Worm (Caenorhabditis elegans) whole organism, L1 larva: Measurements from ENCODE around the gene ddb-1.

ENCODE experiments used
- C04F5.9 ChIP-seq: sonication (generic microtip); optimal IDR thresholded peaks from 2 replicates; lab custom pipeline; 2016; ENCODE audit warnings: missing genetic modification characterization, missing compliant biosample characterization
- C34B4.2 ChIP-seq: sonication (generic microtip); optimal IDR thresholded peaks from 2 replicates; lab custom pipeline; 2017; ENCODE audit warnings: mild to moderate bottlenecking, missing genetic modification characterization, missing compliant biosample characterization
- aly-2 ChIP-seq: fragments of 150-350 bp; optimal IDR thresholded peaks from 2 replicates; lab custom pipeline; 2014; ENCODE audit warnings: missing biosample characterization, missing genetic modification characterization
- blmp-1 ChIP-seq: fragments of 150-350 bp; optimal IDR thresholded peaks from 2 replicates; lab custom pipeline; 2014; ENCODE audit warnings: missing biosample characterization, missing genetic modification characterization
- ceh-63 ChIP-seq: fragments of 200-800 bp; sonication (Bioruptor generic); optimal IDR thresholded peaks from 2 replicates; lab custom pipeline; 2018; ENCODE audit warnings: mild to moderate bottlenecking, missing genetic modification characterization, missing compliant biosample characterization
- ceh-82 ChIP-seq, 3 experiments: fragments of 150-350 bp in 1 of 3; sonication (generic microtip) in 2 of 3; optimal IDR thresholded peaks; 2 replicates each; lab custom pipeline; 2014 to 2017; ENCODE audit warnings: missing biosample characterization in 3 of 3, missing genetic modification characterization in 3 of 3
- ces-1 ChIP-seq: fragments of 150-350 bp; optimal IDR thresholded peaks from 2 replicates; lab custom pipeline; 2014; ENCODE audit warnings: missing biosample characterization, missing genetic modification reagents, missing genetic modification characterization
- dsc-1 ChIP-seq: sonication (generic microtip); optimal IDR thresholded peaks from 2 replicates; lab custom pipeline; 2016; ENCODE audit warnings: mild to moderate bottlenecking, missing genetic modification characterization, missing compliant biosample characterization
- efl-1 ChIP-seq, 4 experiments: fragments of 150-350 bp; optimal IDR thresholded peaks in 3 of 4; peaks in 1 of 4; 1 replicate in 1 of 4; 2 replicates in 3 of 4; lab custom pipeline; 2014; ENCODE audit warnings: missing biosample characterization in 2 of 4, missing genetic modification characterization in 2 of 4, missing genetic modification reagents in 2 of 4
- efl-3 ChIP-seq: fragments of 200-800 bp; sonication (Bioruptor generic); optimal IDR thresholded peaks from 2 replicates; lab custom pipeline; 2018; ENCODE audit warnings: mild to moderate bottlenecking, missing genetic modification characterization, missing compliant biosample characterization
- egl-27 ChIP-seq, 2 experiments: fragments of 150-350 bp in 1 of 2; sonication (generic microtip); optimal IDR thresholded peaks; 3 replicates each; lab custom pipeline; 2017 to 2018; ENCODE audit warnings: missing biosample characterization in 2 of 2, missing genetic modification characterization in 2 of 2, missing genetic modification reagents in 2 of 2
- fkh-8 ChIP-seq: sonication (generic microtip); optimal IDR thresholded peaks from 2 replicates; lab custom pipeline; 2016; ENCODE audit warnings: mild to moderate bottlenecking, missing genetic modification characterization, missing compliant biosample characterization
- fos-1 ChIP-seq: fragments of 150-350 bp; optimal IDR thresholded peaks from 2 replicates; lab custom pipeline; 2014; ENCODE audit warnings: missing biosample characterization, missing genetic modification characterization
- grh-1 ChIP-seq: fragments of 200-800 bp; sonication (Bioruptor generic); IDR thresholded peaks from 2 replicates; pipeline ENCODE4 v1.3.6; 2022; ENCODE audit warnings: missing genetic modification reagents, missing genetic modification characterization, missing compliant biosample characterization
- hlh-17 ChIP-seq: fragments of 200-800 bp; sonication (Bioruptor generic); optimal IDR thresholded peaks from 2 replicates; lab custom pipeline; 2018; ENCODE audit warnings: missing genetic modification characterization, mild to moderate bottlenecking, missing compliant biosample characterization, moderate library complexity, borderline replicate concordance
- hlh-4 ChIP-seq: sonication (generic microtip); optimal IDR thresholded peaks from 2 replicates; lab custom pipeline; 2016; ENCODE audit warnings: mild to moderate bottlenecking, missing genetic modification characterization, missing compliant biosample characterization
- hpl-2 ChIP-seq: fragments of 150-350 bp; optimal IDR thresholded peaks from 2 replicates; lab custom pipeline; 2014; ENCODE audit warnings: missing biosample characterization, missing genetic modification reagents, missing genetic modification characterization
- irx-1 ChIP-seq: sonication (generic microtip); optimal IDR thresholded peaks from 2 replicates; lab custom pipeline; 2016; ENCODE audit warnings: missing genetic modification characterization, missing compliant biosample characterization
- jun-1 ChIP-seq: fragments of 150-350 bp; optimal IDR thresholded peaks from 2 replicates; lab custom pipeline; 2014; ENCODE audit warnings: missing biosample characterization, missing genetic modification reagents, missing genetic modification characterization
- lin-13 ChIP-seq: fragments of 150-350 bp; optimal IDR thresholded peaks from 2 replicates; lab custom pipeline; 2014; ENCODE audit warnings: missing biosample characterization, missing genetic modification reagents, missing genetic modification characterization
- lin-14 ChIP-seq: fragments of 200-800 bp; sonication (Bioruptor generic); optimal IDR thresholded peaks from 2 replicates; lab custom pipeline; 2018; ENCODE audit warnings: mild to moderate bottlenecking, missing genetic modification characterization, moderate library complexity, missing compliant biosample characterization
- lin-15B ChIP-seq: fragments of 150-350 bp; sonication (generic microtip); optimal IDR thresholded peaks from 3 replicates; lab custom pipeline; 2014; ENCODE audit warnings: missing biosample characterization, missing genetic modification characterization
- lin-39 ChIP-seq: fragments of 150-350 bp; optimal IDR thresholded peaks from 2 replicates; lab custom pipeline; 2014; ENCODE audit warnings: missing biosample characterization, missing genetic modification reagents, missing genetic modification characterization
- lsy-2 ChIP-seq, 2 experiments: fragments of 150-350 bp; optimal IDR thresholded peaks; 2 replicates each; lab custom pipeline; 2014; ENCODE audit warnings: missing biosample characterization in 2 of 2, missing genetic modification characterization in 2 of 2
- mdl-1 ChIP-seq, 2 experiments: fragments of 150-350 bp; optimal IDR thresholded peaks; 2 replicates each; lab custom pipeline; 2014 to 2017; ENCODE audit warnings: missing biosample characterization in 2 of 2, missing genetic modification characterization in 2 of 2, inconsistent platforms in 1 of 2
- nhr-237 ChIP-seq: fragments of 150-350 bp; optimal IDR thresholded peaks from 2 replicates; lab custom pipeline; 2014; ENCODE audit warnings: missing biosample characterization, missing genetic modification characterization
- nhr-47 ChIP-seq: sonication (generic microtip); optimal IDR thresholded peaks from 2 replicates; lab custom pipeline; 2016; ENCODE audit warnings: mild to moderate bottlenecking, missing genetic modification characterization, moderate library complexity, missing compliant biosample characterization
- nhr-76 ChIP-seq: sonication (generic microtip); optimal IDR thresholded peaks from 2 replicates; lab custom pipeline; 2017; ENCODE audit warnings: missing biosample characterization, missing genetic modification characterization
- nhr-77 ChIP-seq: fragments of 150-350 bp; optimal IDR thresholded peaks from 2 replicates; lab custom pipeline; 2014; ENCODE audit warnings: missing biosample characterization, missing genetic modification characterization
- nhr-84 ChIP-seq: sonication (generic microtip); optimal IDR thresholded peaks from 2 replicates; lab custom pipeline; 2017; ENCODE audit warnings: missing biosample characterization, missing genetic modification characterization
- nhr-85 ChIP-seq: sonication (generic microtip); peaks from one replicate; lab custom pipeline; 2016; ENCODE audit warnings: missing genetic modification characterization, inconsistent platforms, missing compliant biosample characterization
- pag-3 ChIP-seq: sonication (generic microtip); optimal IDR thresholded peaks from 2 replicates; lab custom pipeline; 2017; ENCODE audit warnings: missing genetic modification characterization, mild to moderate bottlenecking, missing compliant biosample characterization, antibody characterized with exemption, borderline replicate concordance; ENCODE audit not compliant: insufficient read depth
- pax-3 ChIP-seq: fragments of 200-800 bp; sonication (Bioruptor generic); optimal IDR thresholded peaks from 2 replicates; lab custom pipeline; 2018; ENCODE audit warnings: mild to moderate bottlenecking, missing genetic modification characterization, moderate library complexity, missing compliant biosample characterization
- pqm-1 ChIP-seq: sonication (generic microtip); optimal IDR thresholded peaks from 3 replicates; lab custom pipeline; 2017; ENCODE audit warnings: missing biosample characterization, missing genetic modification characterization
- snpc-4 ChIP-seq: fragments of 150-350 bp; optimal IDR thresholded peaks from 2 replicates; lab custom pipeline; 2014; ENCODE audit warnings: missing biosample characterization, missing genetic modification characterization
- sox-4 ChIP-seq: sonication (generic microtip); optimal IDR thresholded peaks from 2 replicates; lab custom pipeline; 2016; ENCODE audit warnings: missing genetic modification characterization, missing compliant biosample characterization
- sptf-1 ChIP-seq: fragments of 150-350 bp; optimal IDR thresholded peaks from 2 replicates; lab custom pipeline; 2014; ENCODE audit warnings: missing biosample characterization, missing genetic modification characterization
- unc-130 ChIP-seq: fragments of 150-350 bp; optimal IDR thresholded peaks from 2 replicates; lab custom pipeline; 2017; ENCODE audit warnings: missing biosample characterization, missing genetic modification characterization, inconsistent platforms
- unc-30 ChIP-seq: sonication (generic microtip); optimal IDR thresholded peaks from 2 replicates; lab custom pipeline; 2017; ENCODE audit warnings: missing biosample characterization, missing genetic modification characterization
- unc-86 ChIP-seq: sonication (generic microtip); optimal IDR thresholded peaks from 2 replicates; lab custom pipeline; 2016; ENCODE audit warnings: missing genetic modification characterization, missing compliant biosample characterization
- zip-4 ChIP-seq: fragments of 200-800 bp; sonication (Bioruptor generic); optimal IDR thresholded peaks from 2 replicates; lab custom pipeline; 2018; ENCODE audit warnings: mild to moderate bottlenecking, missing genetic modification characterization, moderate library complexity, missing compliant biosample characterization
- ztf-11 ChIP-seq, 2 experiments: sonication (generic microtip); optimal IDR thresholded peaks; 2 replicates each; lab custom pipeline; 2016 to 2017; ENCODE audit warnings: missing genetic modification characterization in 2 of 2, missing biosample characterization in 1 of 2, missing compliant biosample characterization in 1 of 2

The ddb-1 gene

DNA sequence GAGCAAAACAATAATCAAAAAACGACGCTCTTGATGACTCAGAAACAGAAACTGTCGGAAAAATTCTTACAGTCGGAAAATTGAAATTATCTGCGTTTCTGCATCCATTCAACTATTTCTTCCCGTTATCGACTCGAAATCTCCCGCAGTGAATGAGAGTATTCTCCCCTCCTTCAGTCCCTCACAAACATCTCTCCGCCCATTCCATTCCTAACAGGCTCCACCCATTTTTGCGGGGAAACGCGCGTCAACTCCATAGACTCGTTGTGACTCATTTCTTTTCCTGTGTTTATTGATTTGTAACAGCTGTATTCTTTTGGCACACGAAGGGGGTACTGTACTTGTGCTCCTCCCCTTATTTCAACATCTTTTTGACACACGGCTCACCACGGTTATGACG is 6.9 kb upstream of the ddb-1 start:
- TF ChIP-seq snpc-4 (tag; lab: Kevin White, UChicago) (no peak), unc-130 (no peak), zip-4 (GFP tag; lab: Kevin White, UChicago) (no peak), efl-3 (no peak), lsy-2 (tag; optimal IDR thresholded peaks at IDR 0.05; lab: Kevin White, UChicago) (peak in 1 of 2 experiments; percentile 48), unc-86 (tag; lab: Kevin White, UChicago) (no peak), aly-2 (tag; lab: Kevin White, UChicago) (no peak), hpl-2 (GFP tag; lab: Kevin White, UChicago) (no peak), ceh-63 (no peak), lin-15B (tag; lab: Kevin White, UChicago) (no peak), fos-1 (tag; lab: Kevin White, UChicago) (no peak), grh-1 (no peak), efl-1 (optimal IDR thresholded peaks at IDR 0.05; lab: Kevin White, UChicago) (no peak), efl-1 (GFP tag; optimal IDR thresholded peaks at IDR 0.05 in 1 of 2; lab: Kevin White, UChicago) (peak in 1 of 2 experiments; percentile 76), C34B4.2 (no peak), egl-27 (tag; optimal IDR thresholded peaks at IDR 0.05; lab: Kevin White, UChicago) (no peak), mdl-1 (tag; optimal IDR thresholded peaks at IDR 0.05; lab: Kevin White, UChicago) (peak in 1 of 2 experiments; percentile 26), ztf-11 (tag; optimal IDR thresholded peaks at IDR 0.05; lab: Kevin White, UChicago) (no peak), fkh-8 (tag; lab: Kevin White, UChicago) (no peak), nhr-76 (tag; lab: Kevin White, UChicago) (no peak), ceh-82 (tag; optimal IDR thresholded peaks at IDR 0.05; lab: Kevin White, UChicago) (peak in 1 of 3 experiments; percentile 10), hlh-4 (tag; lab: Kevin White, UChicago) (no peak), nhr-237 (tag; lab: Kevin White, UChicago) (no peak), lin-13 (GFP tag; lab: Kevin White, UChicago) (no peak), lin-14 (GFP tag; lab: Kevin White, UChicago) (peak; percentile 60), irx-1 (tag; lab: Kevin White, UChicago) (no peak), pqm-1 (no peak), nhr-84 (no peak), blmp-1 (tag; lab: Kevin White, UChicago) (no peak), nhr-77 (tag; lab: Kevin White, UChicago) (no peak), unc-30 (tag; lab: Kevin White, UChicago) (no peak), sptf-1 (tag; lab: Kevin White, UChicago) (no peak), sox-4 (no peak), dsc-1 (tag; lab: Kevin White, UChicago) (no peak), ces-1 (GFP tag; lab: Kevin White, UChicago) (no peak), C04F5.9 (tag; lab: Kevin White, UChicago) (no peak), jun-1 (no peak), pax-3 (tag; lab: Kevin White, UChicago) (no peak), nhr-85 (peak; percentile 60), nhr-47 (tag; lab: Kevin White, UChicago) (no peak), pag-3 (tag; lab: Kevin White, UChicago) (no peak), lin-39 (tag; lab: Kevin White, UChicago) (no peak), hlh-17 (no peak)
